Worm (Caenorhabditis elegans) whole organism, L4 larva: ENCODE measurements around the gene oac-41.
A peak's percentile ranks its signal among the peaks of the same experiment; 100 is the strongest.

Source experiments
- F44E2.7 ChIP-seq: fragments of 200-800 bp; sonication (Bioruptor generic); IDR thresholded peaks from 2 replicates; pipeline ENCODE4 v2.1.2; 2022; ENCODE audit warnings: missing genetic modification characterization, missing compliant biosample characterization
- F49E8.2 ChIP-seq: sonication (generic microtip); optimal IDR thresholded peaks from 2 replicates; lab custom pipeline; 2016; ENCODE audit warnings: missing compliant biosample characterization, mild to moderate bottlenecking, missing genetic modification characterization, borderline replicate concordance
- R02D3.7 ChIP-seq: fragments of 150-350 bp; sonication (generic microtip); optimal IDR thresholded peaks from 3 replicates; lab custom pipeline; 2014; ENCODE audit warnings: missing biosample characterization, missing genetic modification characterization
- T20F7.1 ChIP-seq: fragments of 200-800 bp; sonication (Bioruptor generic); optimal IDR thresholded peaks from 2 replicates; lab custom pipeline; 2018; ENCODE audit warnings: mild to moderate bottlenecking, missing genetic modification characterization, missing compliant biosample characterization
- Y105C5A.15 ChIP-seq: fragments of 200-800 bp; sonication (Bioruptor generic); IDR thresholded peaks from 2 replicates; pipeline ENCODE4 v1.3.6; 2022; ENCODE audit warnings: missing genetic modification characterization, missing compliant biosample characterization
- Y75B8A.6 ChIP-seq: fragments of 200-800 bp; sonication (Bioruptor generic); IDR thresholded peaks from 2 replicates; pipeline ENCODE4 v1.3.6; 2022; ENCODE audit warnings: missing genetic modification reagents, missing genetic modification characterization, missing compliant biosample characterization
- ZK337.2 ChIP-seq: fragments of 200-800 bp; sonication (Bioruptor generic); IDR thresholded peaks from 2 replicates; pipeline ENCODE4 v1.3.6; 2022; ENCODE audit warnings: missing genetic modification reagents, missing genetic modification characterization, missing compliant biosample characterization
- ZK546.5 ChIP-seq, 2 experiments: sonication (generic microtip); optimal IDR thresholded peaks; 2 replicates each; lab custom pipeline; 2017; ENCODE audit warnings: missing biosample characterization in 2 of 2, missing genetic modification characterization in 2 of 2
- ama-1 ChIP-seq: fragments of 150-350 bp; optimal IDR thresholded peaks from 2 replicates; lab custom pipeline; 2014; ENCODE audit warnings: inconsistent platforms, mixed read lengths
- attf-4 ChIP-seq: sonication (generic microtip); optimal IDR thresholded peaks from 3 replicates; lab custom pipeline; 2017; ENCODE audit warnings: missing biosample characterization, missing genetic modification characterization
- ceh-82 ChIP-seq: sonication (generic microtip); optimal IDR thresholded peaks from 2 replicates; lab custom pipeline; 2017; ENCODE audit warnings: missing biosample characterization, missing genetic modification characterization
- ctbp-1 ChIP-seq: fragments of 200-800 bp; sonication (Bioruptor generic); IDR thresholded peaks from 2 replicates; pipeline ENCODE4 v1.3.6; 2022; ENCODE audit warnings: missing genetic modification reagents, missing genetic modification characterization, missing compliant biosample characterization
- daf-12 ChIP-seq: fragments of 150-350 bp; optimal IDR thresholded peaks from 2 replicates; lab custom pipeline; 2014; ENCODE audit warnings: missing biosample characterization, missing genetic modification reagents, missing genetic modification characterization
- daf-19 ChIP-seq: fragments of 200-800 bp; sonication (Bioruptor generic); conservative IDR thresholded peaks from 2 replicates; pipeline ENCODE4 v1.3.6; 2022; ENCODE audit warnings: missing genetic modification characterization, missing compliant biosample characterization
- dmd-6 ChIP-seq: fragments of 200-800 bp; sonication (Bioruptor generic); IDR thresholded peaks from 2 replicates; pipeline ENCODE4 v1.3.6; 2022; ENCODE audit warnings: missing genetic modification reagents, missing genetic modification characterization, missing compliant biosample characterization
- dmd-8 ChIP-seq: fragments of 200-800 bp; sonication (Bioruptor generic); IDR thresholded peaks from 2 replicates; pipeline ENCODE4 v1.3.6; 2022; ENCODE audit warnings: missing genetic modification characterization, missing compliant biosample characterization
- dpl-1 ChIP-seq: fragments of 150-350 bp; optimal IDR thresholded peaks from 2 replicates; lab custom pipeline; 2014; ENCODE audit warnings: missing biosample characterization, missing genetic modification reagents, missing genetic modification characterization
- dve-1 ChIP-seq: sonication (generic microtip); optimal IDR thresholded peaks from 2 replicates; lab custom pipeline; 2017; ENCODE audit warnings: antibody characterized with exemption, mild to moderate bottlenecking, missing genetic modification characterization, missing compliant biosample characterization; ENCODE audit not compliant: insufficient read depth
- egl-43 ChIP-seq: fragments of 200-800 bp; sonication (Bioruptor generic); IDR thresholded peaks from 2 replicates; pipeline ENCODE4 v1.3.6; 2022; ENCODE audit warnings: missing genetic modification reagents, missing genetic modification characterization, missing compliant biosample characterization
- gei-8 ChIP-seq: fragments of 200-800 bp; sonication (Bioruptor generic); optimal IDR thresholded peaks from 2 replicates; lab custom pipeline; 2018; ENCODE audit warnings: mild to moderate bottlenecking, missing genetic modification characterization, missing compliant biosample characterization
- hif-1 ChIP-seq, 2 experiments: sonication (generic microtip); optimal IDR thresholded peaks; 2 replicates each; lab custom pipeline; 2016 to 2017; ENCODE audit warnings: missing compliant biosample characterization in 2 of 2, missing genetic modification characterization in 2 of 2, missing genetic modification reagents in 2 of 2, missing genotype in 2 of 2, mild to moderate bottlenecking in 1 of 2
- hmg-1.1 ChIP-seq: fragments of 200-800 bp; sonication (Bioruptor generic); IDR thresholded peaks from 2 replicates; pipeline ENCODE4 v1.3.6; 2022; ENCODE audit warnings: missing genetic modification reagents, missing genetic modification characterization, missing compliant biosample characterization
- jun-1 ChIP-seq: fragments of 150-350 bp; optimal IDR thresholded peaks from 2 replicates; lab custom pipeline; 2014; ENCODE audit warnings: missing biosample characterization, missing genetic modification reagents, missing genetic modification characterization
- lin-1 ChIP-seq: fragments of 200-800 bp; sonication (Bioruptor generic); IDR thresholded peaks from 2 replicates; pipeline ENCODE4 v1.3.6; 2022; ENCODE audit warnings: missing genetic modification reagents, missing genetic modification characterization, missing compliant biosample characterization
- lin-29 ChIP-seq: fragments of 200-800 bp; sonication (Bioruptor generic); IDR thresholded peaks from 2 replicates; pipeline ENCODE4 v1.3.6; 2022; ENCODE audit warnings: missing genetic modification reagents, missing genetic modification characterization, missing compliant biosample characterization
- lin-38 ChIP-seq: fragments of 200-800 bp; sonication (Bioruptor generic); IDR thresholded peaks from 2 replicates; pipeline ENCODE4 v1.3.6; 2022; ENCODE audit warnings: missing genetic modification reagents, missing genetic modification characterization, missing compliant biosample characterization
- lsy-2 ChIP-seq, 2 experiments: fragments of 150-350 bp in 1 of 2; sonication (generic microtip) in 1 of 2; optimal IDR thresholded peaks; 2 replicates each; lab custom pipeline; 2014 to 2017; ENCODE audit warnings: missing biosample characterization in 2 of 2, missing genetic modification characterization in 2 of 2
- madf-9 ChIP-seq: fragments of 200-800 bp; sonication (Bioruptor generic); conservative IDR thresholded peaks from 2 replicates; pipeline ENCODE4 v1.3.6; 2022; ENCODE audit warnings: missing genetic modification reagents, missing genetic modification characterization, missing compliant biosample characterization
- nhr-11 ChIP-seq: fragments of 150-350 bp; optimal IDR thresholded peaks from 2 replicates; lab custom pipeline; 2014; ENCODE audit warnings: missing biosample characterization, missing genetic modification characterization
- nhr-25 ChIP-seq: sonication (generic microtip); optimal IDR thresholded peaks from 2 replicates; lab custom pipeline; 2017; ENCODE audit warnings: missing genetic modification characterization, mild to moderate bottlenecking, missing compliant biosample characterization, antibody characterized with exemption, moderate library complexity, borderline replicate concordance; ENCODE audit not compliant: insufficient read depth
- nhr-28 ChIP-seq: fragments of 150-350 bp; optimal IDR thresholded peaks from 2 replicates; lab custom pipeline; 2014; ENCODE audit warnings: missing biosample characterization, missing genetic modification characterization
- nhr-41 ChIP-seq: fragments of 200-800 bp; sonication (Bioruptor generic); IDR thresholded peaks from 2 replicates; pipeline ENCODE4 v1.3.6; 2022; ENCODE audit warnings: missing genetic modification reagents, missing genetic modification characterization, missing compliant biosample characterization
- nhr-42 ChIP-seq: fragments of 200-800 bp; sonication (Bioruptor generic); IDR thresholded peaks from 2 replicates; pipeline ENCODE4 v1.3.6; 2022; ENCODE audit warnings: missing genetic modification characterization, missing compliant biosample characterization
- php-3 ChIP-seq: fragments of 200-800 bp; sonication (Bioruptor generic); IDR thresholded peaks from 2 replicates; pipeline ENCODE4 v1.3.6; 2022; ENCODE audit warnings: missing genetic modification reagents, missing genetic modification characterization, missing compliant biosample characterization
- skn-1 ChIP-seq: fragments of 150-350 bp; optimal IDR thresholded peaks from 2 replicates; lab custom pipeline; 2014; ENCODE audit warnings: missing biosample characterization, missing genetic modification characterization
- spr-1 ChIP-seq: sonication (generic microtip); optimal IDR thresholded peaks from 2 replicates; lab custom pipeline; 2016; ENCODE audit warnings: mild to moderate bottlenecking, missing genetic modification characterization, missing compliant biosample characterization
- tag-97 ChIP-seq: fragments of 200-800 bp; sonication (Bioruptor generic); IDR thresholded peaks from 2 replicates; pipeline ENCODE4 v1.3.6; 2022; ENCODE audit warnings: missing genetic modification characterization, missing compliant biosample characterization
- unc-130 ChIP-seq: sonication (generic microtip); optimal IDR thresholded peaks from 2 replicates; lab custom pipeline; 2016; ENCODE audit warnings: missing genetic modification reagents, missing genetic modification characterization, missing compliant biosample characterization
- unc-62 ChIP-seq, 3 experiments: fragments of 150-350 bp in 1 of 3; sonication (generic microtip); optimal IDR thresholded peaks in 2 of 3; peaks in 1 of 3; 1 replicate in 1 of 3; 2 replicates in 2 of 3; lab custom pipeline; 2014 to 2017; ENCODE audit warnings: missing biosample characterization in 3 of 3, missing genetic modification characterization in 3 of 3, missing genetic modification reagents in 3 of 3, missing genotype in 1 of 3
- zag-1 ChIP-seq: fragments of 150-350 bp; optimal IDR thresholded peaks from 2 replicates; lab custom pipeline; 2014; ENCODE audit warnings: missing biosample characterization, missing genetic modification characterization
- ztf-7 ChIP-seq: fragments of 150-350 bp; optimal IDR thresholded peaks from 2 replicates; lab custom pipeline; 2014; ENCODE audit warnings: missing biosample characterization, missing genetic modification characterization

Gene oac-41

DNA sequence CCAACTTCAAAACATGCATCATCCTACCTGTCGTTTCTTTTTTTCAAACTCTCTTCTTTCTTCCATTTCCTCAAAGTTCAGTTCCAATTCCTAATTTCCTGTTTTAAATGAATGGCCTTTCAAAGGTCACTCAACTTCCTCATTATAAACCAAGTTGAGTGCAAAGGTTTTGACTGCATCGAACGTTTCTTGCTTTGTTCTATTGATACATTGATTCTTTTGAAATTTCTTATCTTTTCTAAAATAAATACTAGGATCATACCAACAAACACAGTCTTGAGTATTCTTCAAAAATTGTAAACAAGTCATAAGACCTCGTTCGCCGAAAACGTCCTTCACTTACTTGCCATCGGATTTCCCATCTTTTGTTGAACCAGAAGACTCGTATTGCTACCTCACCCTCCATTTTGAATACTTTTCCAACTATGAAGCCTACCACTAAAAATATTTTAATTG is 31.8 kb downstream of the oac-41 start, which contains the start of gene F59E11.7 (continued):
- no peak for TF ChIP-seq spr-1
- no peak for TF ChIP-seq lsy-2 (tag; optimal IDR thresholded peaks at IDR 0.05; lab: Kevin White, UChicago)
- TF ChIP-seq, all 104 proteins: peak for 0

DNA sequence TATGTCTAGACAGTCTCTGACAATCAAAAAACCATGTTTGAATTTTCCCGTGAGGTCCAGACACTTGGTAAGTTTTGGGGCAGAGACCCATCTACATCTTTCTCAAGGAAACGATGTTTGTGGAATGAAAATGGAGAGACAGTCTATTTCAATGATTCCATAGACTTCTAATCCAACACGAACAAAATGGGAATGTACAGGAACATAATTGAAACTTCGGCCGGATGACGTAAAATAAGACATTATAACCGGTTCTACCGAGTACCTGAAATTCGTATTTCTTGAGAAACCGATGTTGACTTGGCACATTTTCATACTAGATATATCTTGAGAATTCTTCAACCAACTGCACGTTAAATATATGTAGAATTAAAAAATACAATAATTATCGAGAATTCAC is 33.9 kb downstream of the oac-41 start, which contains the start of gene str-87:
Gene str-87, minus strand, starts transcription at position 101 of the 400 bp plus-strand sequence.
- no peak for TF ChIP-seq daf-19
- no peak for TF ChIP-seq jun-1 (tag; lab: Kevin White, UChicago)
- TF ChIP-seq dve-1 (tag; lab: Kevin White, UChicago): no peak

DNA sequence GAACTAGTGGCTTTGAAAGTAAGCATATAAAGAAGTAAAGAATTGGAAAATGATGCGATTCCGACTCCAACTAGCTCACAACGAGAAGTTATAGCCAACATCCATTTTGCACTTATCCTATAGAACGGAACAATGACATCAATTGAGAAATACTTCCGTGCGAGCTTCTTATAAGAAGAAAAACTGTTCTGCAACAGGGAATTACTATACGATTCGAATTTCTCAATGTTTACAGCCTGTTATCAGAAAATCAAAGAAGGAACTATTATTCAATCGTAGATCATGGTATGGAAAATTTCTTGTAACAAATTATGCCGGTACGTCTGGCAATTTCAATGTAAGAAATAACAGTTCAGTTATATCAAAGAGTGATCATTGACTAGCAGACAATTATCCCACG is 36.2 kb downstream of the oac-41 start, which contains the start of gene str-85:
Gene str-85, minus strand, starts transcription at position 101 of the 400 bp plus-strand sequence.
- no peak for TF ChIP-seq ZK337.2 (GFP tag; lab: Robert Waterston, UW)
- TF ChIP-seq php-3: no peak
- no peak for TF ChIP-seq hmg-1.1 (GFP tag; lab: Robert Waterston, UW)
- no peak for TF ChIP-seq unc-130
- TF ChIP-seq attf-4 (tag; lab: Kevin White, UChicago): no peak
- no peak for TF ChIP-seq skn-1 (tag; lab: Kevin White, UChicago)
- no peak for TF ChIP-seq dmd-6
- TF ChIP-seq lin-29: no peak
- no peak for TF ChIP-seq zag-1 (tag; lab: Kevin White, UChicago)
- TF ChIP-seq ceh-82 (tag; lab: Kevin White, UChicago): no peak
- no peak for TF ChIP-seq nhr-28 (tag; lab: Kevin White, UChicago)
- no peak for TF ChIP-seq R02D3.7 (tag; lab: Kevin White, UChicago)
- TF ChIP-seq nhr-41 (GFP tag; lab: Robert Waterston, UW): no peak
- TF ChIP-seq Y75B8A.6 (GFP tag; lab: Robert Waterston, UW): no peak
- no peak for TF ChIP-seq ZK546.5 (tag; optimal IDR thresholded peaks at IDR 0.05; lab: Kevin White, UChicago)
- TF ChIP-seq hif-1 (tag; optimal IDR thresholded peaks at IDR 0.05; lab: Kevin White, UChicago): no peak
- TF ChIP-seq gei-8: no peak
- TF ChIP-seq nhr-42 (GFP tag; lab: Robert Waterston, UW): no peak

DNA sequence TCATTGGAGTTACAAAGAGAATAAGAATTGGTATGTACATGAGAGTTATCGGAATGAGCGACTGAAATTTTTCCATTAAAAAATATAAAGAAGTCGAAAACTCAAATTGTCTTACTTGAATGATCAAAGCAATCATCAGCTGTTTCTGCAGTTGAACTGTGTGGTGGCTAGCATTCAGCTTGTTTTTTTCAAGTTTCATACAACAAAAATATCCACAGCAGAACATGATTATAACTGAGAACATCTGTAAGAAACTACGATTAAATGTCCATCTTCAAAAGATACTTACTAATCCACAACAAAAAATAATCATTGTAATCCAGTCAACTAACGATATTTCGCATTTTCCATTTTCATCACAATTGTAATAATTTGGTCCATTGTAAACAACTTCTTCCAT is 37.2 kb downstream of the oac-41 start:
- TF ChIP-seq unc-62 (GFP tag; optimal IDR thresholded peaks at IDR 0.05 in 1 of 2; lab: Kevin White, UChicago): peak in 1 of 2 experiments; percentile 3
- TF ChIP-seq unc-62 (tag; optimal IDR thresholded peaks at IDR 0.05; lab: Kevin White, UChicago): no peak
- no peak for TF ChIP-seq dmd-8

DNA sequence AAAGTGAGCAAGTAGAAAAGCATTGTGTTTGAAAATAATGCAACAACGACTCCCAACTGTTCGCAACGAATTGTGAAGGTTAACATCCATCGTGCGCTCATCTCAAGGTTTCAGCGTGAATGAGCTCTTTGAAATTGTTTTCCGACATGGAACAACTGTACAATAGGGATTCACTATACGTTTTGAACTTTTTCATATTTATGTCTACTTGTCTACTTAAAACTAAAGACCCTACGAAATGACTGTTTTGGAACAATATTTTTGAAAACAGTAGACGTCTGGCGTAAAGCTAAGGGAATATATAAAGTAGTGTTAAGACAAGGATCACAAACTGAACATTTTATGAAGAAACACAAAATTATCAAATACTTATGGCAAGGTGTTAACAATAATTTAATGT is 38.4 kb downstream of the oac-41 start, which contains the start of gene str-86:
Gene str-86, minus strand, starts transcription at position 101 of the 400 bp plus-strand sequence.
- TF ChIP-seq ztf-7: no peak
- no peak for TF ChIP-seq nhr-11
- TF ChIP-seq egl-43 (GFP tag; lab: Robert Waterston, UW): no peak
- TF ChIP-seq lin-1: no peak
- no peak for TF ChIP-seq dpl-1 (GFP tag; lab: Kevin White, UChicago)
- no peak for TF ChIP-seq ama-1
- TF ChIP-seq daf-12: no peak
- TF ChIP-seq tag-97 (GFP tag; lab: Robert Waterston, UW): no peak
- TF ChIP-seq nhr-25 (tag; lab: Kevin White, UChicago): no peak
- no peak for TF ChIP-seq lin-38 (GFP tag; lab: Robert Waterston, UW)
- TF ChIP-seq ctbp-1 (GFP tag; lab: Robert Waterston, UW): no peak
- no peak for TF ChIP-seq madf-9 (GFP tag; lab: Robert Waterston, UW)
- TF ChIP-seq F49E8.2 (tag; lab: Kevin White, UChicago): no peak
- no peak for TF ChIP-seq Y105C5A.15 (GFP tag; lab: Robert Waterston, UW)
- no peak for TF ChIP-seq T20F7.1 (GFP tag; lab: Kevin White, UChicago)
- TF ChIP-seq nhr-41 (GFP tag; lab: Robert Waterston, UW): no peak
- TF ChIP-seq lin-29: no peak
- TF ChIP-seq F44E2.7 (GFP tag; lab: Robert Waterston, UW): no peak
- no peak for TF ChIP-seq spr-1
- TF ChIP-seq nhr-42 (GFP tag; lab: Robert Waterston, UW): no peak
